Fruit fly (Drosophila melanogaster) S2 (cell line): ENCODE results near the gene CG9458.

Experiments
- CG8478 ChIP-seq: fragments of >200 bp; optimal IDR thresholded peaks from 2 replicates; lab custom pipeline; 2018
- CTCF ChIP-seq, 2 experiments: fragments of >200 bp; optimal IDR thresholded peaks; 2 replicates each; lab custom pipeline; 2018

CG9458 gene

dm6 chr3R:9800644-9801330 is 18.9 kb downstream of the CG9458 start, which contains the start of the genes CG9467 and CG8526:
Gene CG9467, minus strand, starts transcription at chr3R:9801026.
Gene CG8526, plus strand, starts transcription at chr3R:9801280.
- TF ChIP-seq CTCF (optimal IDR thresholded peaks at IDR 0.05; lab: Kevin White, UChicago) = no peak
- TF ChIP-seq CG8478 (lab: Kevin White, UChicago) = no peak

DNA sequence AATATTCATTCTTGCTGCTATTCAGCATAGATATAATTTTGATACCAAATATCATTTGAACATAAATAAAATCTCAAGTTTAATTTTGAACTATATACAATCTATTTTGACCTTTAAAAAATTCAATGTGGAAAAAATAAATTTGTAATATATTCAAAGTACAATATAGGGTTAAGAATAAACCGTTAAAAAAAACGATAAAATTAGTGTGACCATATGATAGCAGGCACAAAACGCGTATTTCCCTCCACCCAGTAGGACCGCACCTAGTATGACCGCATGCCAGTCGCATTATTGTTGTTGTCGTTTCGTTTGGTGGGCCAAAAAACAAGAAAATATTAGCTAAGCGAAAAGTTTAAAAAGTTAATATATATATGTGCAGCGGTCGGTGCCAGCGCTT is 26.7 kb downstream of the CG9458 start, which contains the start of gene CG8516:
Gene CG8516 (plus strand): TSS at position 278 of the 400 bp plus-strand sequence.
- TF ChIP-seq CTCF (optimal IDR thresholded peaks at IDR 0.05; lab: Kevin White, UChicago) = no peak
- TF ChIP-seq CG8478 (lab: Kevin White, UChicago) = no peak

DNA sequence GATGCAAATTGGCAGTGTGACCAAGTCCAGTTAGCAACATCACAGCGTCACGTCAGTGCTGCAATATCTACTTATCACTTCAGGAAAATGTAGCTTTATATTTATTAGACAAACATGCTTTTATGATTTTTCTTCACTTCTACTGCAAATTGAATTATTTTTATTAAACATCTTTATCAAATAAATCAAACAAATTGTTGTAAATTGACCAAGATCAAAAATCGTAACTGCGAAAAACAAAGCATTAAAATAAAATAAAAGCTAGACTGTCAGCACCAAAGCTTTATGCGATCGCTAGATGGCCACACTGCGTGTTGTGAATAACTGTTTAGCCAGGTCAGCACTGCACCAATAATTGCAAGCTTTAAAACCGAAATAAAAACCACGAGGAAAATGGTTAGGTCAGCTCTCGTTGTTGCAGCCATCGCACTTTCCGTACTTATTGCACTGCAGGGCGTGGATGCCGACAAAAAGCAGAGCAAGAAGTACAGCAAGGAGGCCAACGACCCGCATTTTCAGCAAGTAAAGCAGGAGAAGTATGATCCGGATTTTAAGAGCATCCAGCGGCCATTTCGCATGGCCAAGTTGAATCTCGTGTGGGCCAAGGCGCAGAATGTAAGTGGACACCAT is 28.4 kb downstream of the CG9458 start, which contains the start of the genes CG12945 and CG8507:
Gene CG12945 (minus strand): TSS at position 45 of the 630 bp plus-strand sequence.
Gene CG8507 (plus strand): TSS at position 307 of the 630 bp plus-strand sequence.
- TF ChIP-seq CTCF (optimal IDR thresholded peaks at IDR 0.05; lab: Kevin White, UChicago) = no peak
- TF ChIP-seq CG8478 (lab: Kevin White, UChicago) = no peak

- TF ChIP-seq CTCF (optimal IDR thresholded peaks at IDR 0.05; lab: Kevin White, UChicago) (no peak), CG8478 (lab: Kevin White, UChicago) (no peak)
Measured at dm6 chr3R:9784341-9785062, 35.2 kb downstream of the CG9458 start, which contains the start of the genes MtnA and CG8500. Gene MtnA, minus strand, starts transcription at chr3R:9784370. Gene CG8500, plus strand, starts transcription at chr3R:9784653.

- TF ChIP-seq CG8478 (lab: Kevin White, UChicago) = no peak
- TF ChIP-seq CTCF (optimal IDR thresholded peaks at IDR 0.05; lab: Kevin White, UChicago) = no peak
Measured at dm6 chr3R:9783240-9783917, 36.3 kb downstream of the CG9458 start.

DNA sequence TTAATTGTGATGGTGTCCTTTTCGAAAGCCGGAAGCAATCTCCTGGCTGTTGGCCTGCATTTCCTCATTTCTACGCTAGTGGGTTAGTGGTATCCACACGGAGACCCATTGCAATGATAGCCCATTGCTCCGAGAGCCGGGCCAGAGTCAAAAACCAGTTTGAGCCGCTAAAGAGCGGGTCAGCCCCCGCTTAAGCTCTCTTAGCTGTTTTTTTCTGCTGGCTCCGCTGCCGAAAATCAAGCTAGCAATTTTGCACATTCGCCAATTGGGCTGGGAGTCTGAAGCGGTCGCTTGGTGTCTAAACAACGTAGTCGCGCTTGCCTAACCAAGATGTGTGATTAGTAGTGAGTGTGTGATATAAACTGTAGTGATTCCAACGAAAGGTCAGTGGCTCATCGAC is 39.9 kb downstream of the CG9458 start, which contains the start of gene CG12947:
Gene CG12947 (plus strand): TSS at position 301 of the 400 bp plus-strand sequence.
- no peak for TF ChIP-seq CG8478 (lab: Kevin White, UChicago)
- no peak for TF ChIP-seq CTCF (optimal IDR thresholded peaks at IDR 0.05; lab: Kevin White, UChicago)

DNA sequence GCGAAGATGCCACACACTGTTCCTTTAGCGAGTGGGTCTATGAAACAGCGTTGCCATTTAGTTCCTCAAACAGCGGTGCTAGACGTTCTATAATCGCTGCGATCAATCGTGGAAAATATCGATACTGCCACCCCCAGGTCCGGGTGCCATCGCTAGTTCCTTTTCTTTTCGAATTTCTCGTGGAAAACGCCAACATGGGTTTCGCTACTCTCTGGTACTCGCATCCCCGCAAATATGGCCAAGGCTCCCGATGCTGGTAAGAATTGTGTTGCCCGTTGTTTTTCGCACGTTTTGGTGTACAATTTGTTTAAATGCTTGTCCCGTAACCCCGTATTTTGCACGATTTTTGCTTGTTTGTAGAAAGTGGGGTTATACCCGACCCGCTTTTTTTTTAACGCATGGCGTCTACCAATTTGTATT is 41.7 kb downstream of the CG9458 start, which contains the start of gene RpS29:
Gene RpS29 (plus strand): TSS at position 102 of the 420 bp plus-strand sequence.
- TF ChIP-seq CTCF (optimal IDR thresholded peaks at IDR 0.05; lab: Kevin White, UChicago) = peak; percentile 60 to 70
- TF ChIP-seq CG8478 (lab: Kevin White, UChicago) = no peak

DNA sequence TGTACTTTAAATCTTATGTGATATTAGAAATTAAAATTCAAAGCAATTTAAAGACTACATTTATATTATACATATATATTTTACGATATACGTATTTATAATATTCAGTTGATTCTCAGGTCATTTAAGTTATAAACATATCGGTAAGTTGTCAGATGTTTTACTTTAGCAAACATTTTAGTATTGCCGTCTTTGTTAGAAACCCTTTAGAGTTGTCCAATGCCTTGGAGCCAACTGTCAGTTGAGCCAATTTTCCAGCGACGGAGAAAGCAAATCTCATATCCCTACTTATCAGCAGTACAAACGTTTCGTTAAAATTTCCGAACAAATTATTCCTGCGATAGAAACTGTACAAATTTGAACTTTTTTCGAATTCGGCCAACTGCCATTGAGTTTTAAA is 44.9 kb downstream of the CG9458 start, which contains the start of gene topi:
Gene topi (plus strand): TSS at position 301 of the 400 bp plus-strand sequence.
- TF ChIP-seq CG8478 (lab: Kevin White, UChicago) (no peak), CTCF (optimal IDR thresholded peaks at IDR 0.05; lab: Kevin White, UChicago) (no peak)

dm6 chr3R:9774147-9774546 is 45.5 kb downstream of the CG9458 start, which contains the start of gene Whamy:
Gene Whamy, minus strand, starts transcription at chr3R:9774419.
- TF ChIP-seq CTCF (optimal IDR thresholded peaks at IDR 0.05; lab: Kevin White, UChicago) (no peak), CG8478 (lab: Kevin White, UChicago) (no peak)

dm6 chr3R:9771519-9771972 is 48.1 kb downstream of the CG9458 start, which contains the start of gene CG9471:
Gene CG9471, minus strand, starts transcription at chr3R:9771542.
- no peak for TF ChIP-seq CG8478 (lab: Kevin White, UChicago)
- no peak for TF ChIP-seq CTCF (optimal IDR thresholded peaks at IDR 0.05; lab: Kevin White, UChicago)

- TF ChIP-seq CTCF (optimal IDR thresholded peaks at IDR 0.05; lab: Kevin White, UChicago) (no peak), CG8478 (lab: Kevin White, UChicago) (no peak)
Measured at dm6 chr3R:9770127-9770526, 49.5 kb downstream of the CG9458 start.
